Fruit fly (Drosophila melanogaster): ENCODE results near the gene CG11964.

dm6 chr3R:8892993-8893670 is 51.7 kb downstream of the CG11964 start:
- TF ChIP-seq CG6854 (GFP tag; optimal IDR thresholded peaks at IDR 0.05) (no peak), Hsf (GFP tag; optimal IDR thresholded peaks at IDR 0.05) (no peak), ro (GFP tag; IDR thresholded peaks at IDR 0.05) (no peak), Eip74EF (GFP tag; optimal IDR thresholded peaks at IDR 0.05) (no peak)

Data from whole organism, embryonic.